Fruit fly (Drosophila melanogaster) S2 (cell line): Measurements from ENCODE around the gene Sirt6.

Experiments used
- CG8478 ChIP-seq: fragments of >200 bp; optimal IDR thresholded peaks from 2 replicates; lab custom pipeline; 2018
- CTCF ChIP-seq, 2 experiments: fragments of >200 bp; optimal IDR thresholded peaks; 2 replicates each; lab custom pipeline; 2018

DNA sequence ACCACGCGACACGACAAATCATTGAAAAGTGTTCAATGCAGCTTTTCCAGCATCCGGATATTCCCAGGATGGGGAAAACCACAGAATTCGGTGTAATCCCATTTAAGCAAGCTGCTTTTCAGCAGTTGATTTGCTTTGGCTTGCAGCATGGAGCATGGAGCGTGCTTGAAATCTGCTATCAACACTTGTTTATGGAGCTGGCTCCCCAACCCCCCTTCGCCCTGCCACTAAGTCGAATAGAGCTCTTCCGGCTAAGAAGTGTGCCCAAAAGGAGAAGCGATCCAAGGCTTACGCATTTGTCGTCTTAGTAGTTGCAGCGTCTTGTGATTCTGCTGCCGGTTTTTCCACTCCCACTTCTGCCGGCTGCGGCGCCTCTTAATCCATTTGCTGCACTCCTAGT is 12.7 kb upstream of the Sirt6 start:
- TF ChIP-seq CG8478, result no peak
- TF ChIP-seq CTCF (optimal IDR thresholded peaks at IDR 0.05; lab: Kevin White, UChicago), result no peak
